Worm (Caenorhabditis elegans) whole organism, L3 larva: Measurements from ENCODE around the gene npr-17.

ENCODE experiments used
- R02D3.7 ChIP-seq: fragments of 150-350 bp; optimal IDR thresholded peaks from 2 replicates; lab custom pipeline; 2014; ENCODE audit warnings: missing biosample characterization, missing genetic modification characterization
- ZK546.5 ChIP-seq: sonication (generic microtip); optimal IDR thresholded peaks from 2 replicates; lab custom pipeline; 2017; ENCODE audit warnings: missing biosample characterization, missing genetic modification characterization
- ceh-16 ChIP-seq: sonication (generic microtip); optimal IDR thresholded peaks from 2 replicates; lab custom pipeline; 2017; ENCODE audit warnings: missing biosample characterization, missing genetic modification characterization
- ceh-28 ChIP-seq: fragments of 150-350 bp; optimal IDR thresholded peaks from 2 replicates; lab custom pipeline; 2014; ENCODE audit warnings: missing biosample characterization, missing genetic modification reagents, missing genetic modification characterization
- ceh-9 ChIP-seq: sonication (generic microtip); optimal IDR thresholded peaks from 2 replicates; lab custom pipeline; 2018; ENCODE audit warnings: missing biosample characterization, missing genetic modification characterization
- daf-12 ChIP-seq: fragments of 150-350 bp; optimal IDR thresholded peaks from 2 replicates; lab custom pipeline; 2014; ENCODE audit warnings: missing biosample characterization, missing genetic modification reagents, missing genetic modification characterization
- egl-27 ChIP-seq: sonication (generic microtip); optimal IDR thresholded peaks from 4 replicates; lab custom pipeline; 2017; ENCODE audit warnings: missing biosample characterization, missing genetic modification reagents, missing genetic modification characterization
- egl-5 ChIP-seq: fragments of 150-350 bp; optimal IDR thresholded peaks from 2 replicates; lab custom pipeline; 2017; ENCODE audit warnings: missing biosample characterization, missing genetic modification reagents, missing genetic modification characterization, inconsistent platforms
- elt-1 ChIP-seq: fragments of 150-350 bp; optimal IDR thresholded peaks from 2 replicates; lab custom pipeline; 2014; ENCODE audit warnings: missing biosample characterization, missing genetic modification characterization
- elt-2 ChIP-seq: sonication (generic microtip); optimal IDR thresholded peaks from 2 replicates; lab custom pipeline; 2016; ENCODE audit warnings: missing genetic modification reagents, mild to moderate bottlenecking, missing genetic modification characterization, missing compliant biosample characterization
- elt-3 ChIP-seq, 3 experiments: fragments of 150-350 bp in 1 of 3; sonication (generic microtip) in 2 of 3; optimal IDR thresholded peaks; 2 replicates in 2 of 3; 4 replicates in 1 of 3; lab custom pipeline; 2014 to 2017; ENCODE audit warnings: missing biosample characterization in 3 of 3, missing genetic modification characterization in 3 of 3
- fkh-2 ChIP-seq: fragments of 150-350 bp; optimal IDR thresholded peaks from 2 replicates; lab custom pipeline; 2014; ENCODE audit warnings: missing biosample characterization, missing genetic modification reagents, missing genetic modification characterization
- hmg-11 ChIP-seq: sonication (generic microtip); optimal IDR thresholded peaks from 2 replicates; lab custom pipeline; 2016; ENCODE audit warnings: missing genetic modification characterization, missing compliant biosample characterization
- jun-1 ChIP-seq: fragments of 150-350 bp; optimal IDR thresholded peaks from 2 replicates; lab custom pipeline; 2014; ENCODE audit warnings: missing biosample characterization, missing genetic modification reagents, missing genetic modification characterization
- lin-15B ChIP-seq: fragments of 150-350 bp; optimal IDR thresholded peaks from 2 replicates; lab custom pipeline; 2014; ENCODE audit warnings: missing biosample characterization, missing genetic modification characterization
- lin-39 ChIP-seq: fragments of 150-350 bp; optimal IDR thresholded peaks from 2 replicates; lab custom pipeline; 2018; ENCODE audit warnings: missing biosample characterization, missing genetic modification reagents, missing genetic modification characterization
- lsy-12 ChIP-seq: sonication (generic microtip); optimal IDR thresholded peaks from 2 replicates; lab custom pipeline; 2016; ENCODE audit warnings: mild to moderate bottlenecking, missing genetic modification characterization, missing compliant biosample characterization
- nfya-1 ChIP-seq: sonication (generic microtip); optimal IDR thresholded peaks from 2 replicates; lab custom pipeline; 2017; ENCODE audit warnings: missing genetic modification characterization, mild to moderate bottlenecking, missing compliant biosample characterization, antibody characterized with exemption, moderate library complexity; ENCODE audit not compliant: insufficient read depth
- nhr-12 ChIP-seq: fragments of 150-350 bp; optimal IDR thresholded peaks from 2 replicates; lab custom pipeline; 2014; ENCODE audit warnings: missing biosample characterization, missing genetic modification characterization
- nhr-237 ChIP-seq: fragments of 150-350 bp; optimal IDR thresholded peaks from 2 replicates; lab custom pipeline; 2014; ENCODE audit warnings: missing biosample characterization, missing genetic modification characterization
- nhr-28 ChIP-seq: fragments of 150-350 bp; optimal IDR thresholded peaks from 2 replicates; lab custom pipeline; 2014; ENCODE audit warnings: missing biosample characterization, missing genetic modification characterization
- nhr-43 ChIP-seq: sonication (generic microtip); optimal IDR thresholded peaks from 2 replicates; lab custom pipeline; 2016; ENCODE audit warnings: mild to moderate bottlenecking, missing genetic modification characterization, missing compliant biosample characterization; ENCODE audit not compliant: poor library complexity, severe bottlenecking
- nhr-67 ChIP-seq: fragments of 150-350 bp; optimal IDR thresholded peaks from 2 replicates; lab custom pipeline; 2014; ENCODE audit warnings: missing biosample characterization, missing genetic modification characterization
- nhr-76 ChIP-seq: fragments of 150-350 bp; sonication (generic microtip); optimal IDR thresholded peaks from 5 replicates; lab custom pipeline; 2014; ENCODE audit warnings: missing biosample characterization, missing genetic modification characterization
- pha-4 ChIP-seq: fragments of 150-350 bp; optimal IDR thresholded peaks from 2 replicates; lab custom pipeline; 2014; ENCODE audit warnings: missing biosample characterization, missing genetic modification reagents, missing genetic modification characterization
- pqm-1 ChIP-seq: fragments of 150-350 bp; optimal IDR thresholded peaks from 2 replicates; lab custom pipeline; 2017; ENCODE audit warnings: missing biosample characterization, missing genetic modification characterization, inconsistent platforms
- sea-2 ChIP-seq: fragments of 150-350 bp; sonication (generic microtip); optimal IDR thresholded peaks from 4 replicates; lab custom pipeline; 2014; ENCODE audit warnings: missing biosample characterization, missing genetic modification reagents, missing genetic modification characterization
- skn-1 ChIP-seq: fragments of 150-350 bp; optimal IDR thresholded peaks from 2 replicates; lab custom pipeline; 2014; ENCODE audit warnings: missing biosample characterization, missing genetic modification characterization
- snpc-4 ChIP-seq: fragments of 150-350 bp; optimal IDR thresholded peaks from 2 replicates; lab custom pipeline; 2014; ENCODE audit warnings: missing biosample characterization, missing genetic modification characterization
- tbx-2 ChIP-seq: sonication (generic microtip); optimal IDR thresholded peaks from 2 replicates; lab custom pipeline; 2016; ENCODE audit warnings: mild to moderate bottlenecking, missing genetic modification characterization, missing compliant biosample characterization
- unc-39 ChIP-seq: sonication (generic microtip); optimal IDR thresholded peaks from 4 replicates; lab custom pipeline; 2017; ENCODE audit warnings: missing biosample characterization, missing genetic modification characterization
- unc-62 ChIP-seq: fragments of 150-350 bp; sonication (generic microtip); optimal IDR thresholded peaks from 4 replicates; lab custom pipeline; 2014; ENCODE audit warnings: missing biosample characterization, missing genetic modification reagents, missing genetic modification characterization
- zag-1 ChIP-seq: fragments of 150-350 bp; optimal IDR thresholded peaks from 2 replicates; lab custom pipeline; 2014; ENCODE audit warnings: missing biosample characterization, missing genetic modification characterization
- ztf-11 ChIP-seq: fragments of 150-350 bp; optimal IDR thresholded peaks from 2 replicates; lab custom pipeline; 2014; ENCODE audit warnings: missing biosample characterization, missing genetic modification characterization

The npr-17 gene

DNA sequence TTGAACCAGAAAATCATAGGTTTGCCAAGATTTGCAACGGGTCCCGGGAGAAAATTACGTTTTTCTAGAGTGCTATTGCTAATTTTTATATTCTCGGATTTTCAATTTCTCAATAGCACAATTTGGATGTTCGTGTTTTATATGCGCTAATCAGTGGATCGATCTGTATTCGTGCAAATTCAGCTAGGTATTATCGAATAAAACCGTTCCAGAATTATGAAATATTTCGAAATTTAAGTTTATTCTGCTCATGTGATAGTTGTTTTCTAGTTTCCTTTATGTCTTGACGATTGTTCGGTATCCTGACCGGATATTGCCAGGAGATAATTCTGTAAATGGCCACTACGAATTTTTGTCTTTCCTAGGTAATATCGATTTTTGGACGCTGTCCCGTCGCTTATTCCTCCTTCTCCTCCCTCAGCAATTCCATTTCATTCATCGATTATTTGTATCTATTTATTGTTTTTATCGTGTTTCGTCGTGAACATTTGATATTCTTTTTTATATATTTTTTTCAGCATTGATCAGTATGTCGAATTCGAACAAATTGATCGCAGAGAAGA, 14.1 kb upstream of the npr-17 start, which contains the start of gene cit-1.2:
cit-1.2 (plus strand) TSS at position 513 of the 563 bp plus-strand sequence.
- no peak for TF ChIP-seq egl-27 (tag; lab: Kevin White, UChicago)
- TF ChIP-seq zag-1 = no peak
- no peak for TF ChIP-seq lsy-12 (tag; lab: Kevin White, UChicago)
- TF ChIP-seq nhr-43 (tag; lab: Kevin White, UChicago) = no peak

DNA sequence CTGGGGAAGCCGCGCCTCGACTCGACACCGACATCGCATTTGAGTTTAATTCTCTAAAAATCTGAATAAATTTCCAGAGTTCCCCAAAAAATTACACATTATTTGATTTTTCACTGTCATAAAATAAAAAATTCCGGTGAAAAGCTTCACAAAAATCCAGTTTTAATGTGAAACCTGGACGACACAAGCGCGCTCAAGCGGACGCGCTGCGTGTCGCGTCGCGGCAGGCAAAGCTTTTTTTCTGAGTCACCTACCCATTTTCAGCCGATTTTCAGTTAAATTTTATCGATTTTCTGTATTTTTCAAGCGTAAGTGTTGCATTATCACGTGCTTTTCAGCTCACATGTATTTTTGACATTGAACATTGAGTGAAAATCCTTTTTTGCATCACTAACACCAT, 13.5 kb upstream of the npr-17 start, which contains the start of gene cit-1.1:
cit-1.1 (minus strand) TSS at position 53 of the 400 bp plus-strand sequence.
- TF ChIP-seq lin-39 (peak; percentile 59), pqm-1 (tag; lab: Kevin White, UChicago) (no peak), elt-2 (tag; lab: Kevin White, UChicago) (peak; percentile 19), egl-5 (peak; percentile 37), lin-15B (tag; lab: Kevin White, UChicago) (peak; percentile 60), pha-4 (peak; percentile 11), hmg-11 (tag; lab: Kevin White, UChicago) (peak; percentile 36), ztf-11 (no peak), nfya-1 (tag; lab: Kevin White, UChicago) (peak; percentile 46)

DNA sequence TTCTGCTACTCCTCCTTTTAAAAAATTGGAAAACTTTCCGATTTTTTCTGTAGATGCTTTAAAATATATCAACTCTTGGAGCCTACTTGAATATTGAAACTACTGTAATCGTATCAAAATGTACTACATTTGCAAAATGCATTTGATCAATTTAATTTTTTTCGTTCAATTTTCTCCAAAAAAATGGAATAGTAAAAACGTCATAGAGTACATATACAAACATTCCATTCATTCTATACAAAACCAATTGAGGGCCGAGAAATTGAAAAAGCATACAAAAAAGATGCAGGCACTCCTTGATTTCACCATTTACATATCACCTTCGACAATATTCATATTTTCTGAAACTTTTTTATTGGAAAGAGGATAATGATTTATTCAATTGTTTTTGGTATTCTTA, 7.8 kb upstream of the npr-17 start, which contains the start of gene C06G4.6:
C06G4.6 (plus strand) TSS at position 301 of the 400 bp plus-strand sequence.
- TF ChIP-seq snpc-4 (no peak), skn-1 (no peak), nhr-28 (tag; lab: Kevin White, UChicago) (no peak), nhr-237 (tag; lab: Kevin White, UChicago) (no peak), nfya-1 (tag; lab: Kevin White, UChicago) (no peak), elt-1 (no peak), ztf-11 (no peak), tbx-2 (no peak)

DNA sequence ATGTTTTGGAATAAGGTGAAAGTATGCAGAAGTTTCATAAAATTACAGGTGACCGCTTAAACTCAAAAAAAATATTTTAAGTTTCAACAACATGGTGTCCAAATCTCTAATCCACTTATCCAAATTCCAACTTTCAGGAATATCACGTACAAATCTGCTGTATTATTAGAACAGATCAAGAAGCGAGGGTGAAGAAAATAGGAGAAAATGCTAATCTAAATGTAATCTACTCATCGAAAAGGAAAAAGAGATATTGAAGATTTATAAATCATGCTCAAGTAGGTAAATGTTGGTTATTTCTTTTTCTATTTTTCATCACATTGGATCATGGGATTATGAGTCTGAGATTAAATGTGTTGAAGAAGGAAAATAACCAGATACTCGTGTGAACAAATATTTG, 5.3 kb upstream of the npr-17 start:
- TF ChIP-seq ceh-28 (tag; lab: Kevin White, UChicago) (no peak), hmg-11 (tag; lab: Kevin White, UChicago) (no peak), nhr-12 (tag; lab: Kevin White, UChicago) (no peak), jun-1 (tag; lab: Kevin White, UChicago) (no peak), nhr-76 (tag; lab: Kevin White, UChicago) (no peak), lsy-12 (tag; lab: Kevin White, UChicago) (no peak), nfya-1 (tag; lab: Kevin White, UChicago) (no peak)

DNA sequence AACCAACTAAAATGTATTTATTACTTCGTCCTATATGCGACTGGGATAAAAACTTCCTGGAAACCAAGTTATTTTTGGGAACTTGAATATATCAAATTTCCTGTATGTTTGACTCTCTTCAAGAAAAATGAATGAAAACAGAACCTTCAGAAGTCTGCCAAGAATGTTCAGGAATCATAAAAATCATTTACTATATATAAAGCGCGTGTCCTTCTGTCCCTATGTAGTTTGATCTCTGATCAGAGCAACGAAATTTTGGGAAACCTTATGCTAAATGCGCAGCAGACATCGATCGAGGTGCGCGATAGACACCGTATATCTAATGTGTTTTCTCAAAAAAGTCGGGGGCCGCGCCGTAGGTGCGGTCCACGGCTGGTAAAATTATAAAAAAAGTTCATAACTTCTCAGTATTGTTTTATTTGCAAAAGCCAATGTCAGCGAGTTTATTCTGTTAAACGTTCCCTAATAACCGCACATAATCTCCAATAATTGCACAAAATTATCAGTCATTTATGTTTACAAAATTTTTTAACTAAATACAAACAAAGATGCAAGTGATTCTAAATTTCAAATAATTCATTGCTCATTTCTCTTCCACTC, 1.3 kb upstream of the npr-17 start:
- TF ChIP-seq sea-2 (GFP tag; lab: Kevin White, UChicago) = no peak
- no peak for TF ChIP-seq nfya-1 (tag; lab: Kevin White, UChicago)
- no peak for TF ChIP-seq daf-12 (tag; lab: Kevin White, UChicago)
- no peak for TF ChIP-seq jun-1 (tag; lab: Kevin White, UChicago)
- no peak for TF ChIP-seq ceh-9 (tag; lab: Kevin White, UChicago)
- no peak for TF ChIP-seq unc-39
- TF ChIP-seq nhr-67 (tag; lab: Kevin White, UChicago) = no peak
- no peak for TF ChIP-seq egl-5

ce11 chrIII:7986585-7987171, 9.6 kb downstream of the npr-17 start, which contains the start of gene hrpk-2:
Gene hrpk-2, plus strand, starts transcription at chrIII:7987121.
- TF ChIP-seq pha-4 (no peak), nfya-1 (tag; lab: Kevin White, UChicago) (no peak), R02D3.7 (no peak), lin-15B (tag; lab: Kevin White, UChicago) (no peak), jun-1 (tag; lab: Kevin White, UChicago) (no peak), daf-12 (tag; lab: Kevin White, UChicago) (no peak), elt-3 (tag; optimal IDR thresholded peaks at IDR 0.05; lab: Kevin White, UChicago) (no peak), ztf-11 (no peak), ZK546.5 (no peak), nhr-12 (tag; lab: Kevin White, UChicago) (no peak), unc-62 (GFP tag; lab: Kevin White, UChicago) (no peak), ceh-16 (no peak), ceh-28 (tag; lab: Kevin White, UChicago) (no peak), fkh-2 (tag; lab: Kevin White, UChicago) (no peak), zag-1 (no peak), ceh-9 (tag; lab: Kevin White, UChicago) (no peak)
